Fruit fly (Drosophila melanogaster) whole organism, embryonic: Measurements from ENCODE around the gene CG31816.

Source experiments
- Atf6 ChIP-seq: fragments of 200-800 bp; sonication (Bioruptor generic); IDR thresholded peaks from 2 replicates; pipeline ENCODE4 v1.3.6; 2022; ENCODE audit warnings: missing biosample characterization, missing genetic modification characterization
- Awh ChIP-seq: fragments of 200-800 bp; sonication (Bioruptor generic); IDR thresholded peaks from 2 replicates; pipeline ENCODE4, ENCODE4 v1.3.6; 2022; ENCODE audit warnings: missing biosample characterization, missing genetic modification characterization
- B-H1 ChIP-seq: fragments of 200-800 bp; sonication (Bioruptor generic); IDR thresholded peaks from 3 replicates; pipeline ENCODE4 v1.3.6; 2022; ENCODE audit warnings: missing biosample characterization, missing genetic modification characterization
- Bgb ChIP-seq: fragments of 200-800 bp; sonication (Bioruptor generic); IDR thresholded peaks from 2 replicates; pipeline ENCODE4 v1.3.6; 2022; ENCODE audit warnings: missing biosample characterization, missing genetic modification characterization; ENCODE audit not compliant: partially characterized antibody
- CG10565 ChIP-seq: fragments of 200-800 bp; sonication (Bioruptor generic); optimal IDR thresholded peaks from 3 replicates; lab custom pipeline; 2016; ENCODE audit warnings: missing biosample characterization, mild to moderate bottlenecking, missing genetic modification characterization
- CG11504 ChIP-seq: fragments of 200-800 bp; sonication (Bioruptor generic); optimal IDR thresholded peaks from 3 replicates; lab custom pipeline; 2019; ENCODE audit warnings: missing biosample characterization, mild to moderate bottlenecking, missing genetic modification characterization, moderate library complexity
- CG12299 ChIP-seq: fragments of 200-800 bp; sonication (Bioruptor generic); optimal IDR thresholded peaks from 2 replicates; lab custom pipeline; 2018; ENCODE audit warnings: missing biosample characterization, mild to moderate bottlenecking, missing genetic modification characterization
- CG12659 ChIP-seq: fragments of 200-800 bp; sonication (Bioruptor generic); optimal IDR thresholded peaks from 3 replicates; lab custom pipeline; 2017; ENCODE audit warnings: mild to moderate bottlenecking, missing biosample characterization, missing genetic modification reagents, missing genetic modification characterization
- CG13424 ChIP-seq: fragments of 200-800 bp; sonication (Bioruptor generic); optimal IDR thresholded peaks from 2 replicates; lab custom pipeline; 2019; ENCODE audit warnings: missing biosample characterization, mild to moderate bottlenecking, missing genetic modification characterization, moderate library complexity
- CG13894 ChIP-seq: fragments of 200-800 bp; sonication (Bioruptor generic); optimal IDR thresholded peaks from 3 replicates; lab custom pipeline; 2018; ENCODE audit warnings: missing biosample characterization, mild to moderate bottlenecking, missing genetic modification characterization, moderate library complexity
- CG15011 ChIP-seq: fragments of 200-800 bp; sonication (Bioruptor generic); optimal IDR thresholded peaks from 3 replicates; lab custom pipeline; 2018; ENCODE audit warnings: missing biosample characterization, mild to moderate bottlenecking, missing genetic modification characterization
- CG15696 ChIP-seq: fragments of 200-800 bp; sonication (Bioruptor generic); optimal IDR thresholded peaks from 2 replicates; lab custom pipeline; 2019; ENCODE audit warnings: missing biosample characterization, mild to moderate bottlenecking, missing genetic modification characterization, moderate library complexity
- CG16779 ChIP-seq: fragments of 200-800 bp; sonication (Bioruptor generic); IDR thresholded peaks from 2 replicates; pipeline ENCODE4 v1.3.6; 2022; ENCODE audit warnings: missing biosample characterization, missing genetic modification characterization
- CG18262 ChIP-seq: fragments of 200-800 bp; optimal IDR thresholded peaks from 3 replicates; lab custom pipeline; 2019; ENCODE audit warnings: missing biosample characterization, mild to moderate bottlenecking, missing genetic modification characterization, moderate library complexity
- CG18619 ChIP-seq: fragments of 200-800 bp; sonication (Bioruptor generic); optimal IDR thresholded peaks from 3 replicates; lab custom pipeline; 2017; ENCODE audit warnings: missing biosample characterization, mild to moderate bottlenecking, missing genetic modification characterization
- CG30403 ChIP-seq: fragments of 200-800 bp; sonication (Bioruptor generic); optimal IDR thresholded peaks from 3 replicates; lab custom pipeline; 2016; ENCODE audit warnings: missing biosample characterization, missing genetic modification characterization
- CG34422 ChIP-seq: fragments of 200-800 bp; sonication (Bioruptor generic); IDR thresholded peaks from 3 replicates; pipeline ENCODE4 v1.3.6; 2022; ENCODE audit warnings: missing biosample characterization, missing genetic modification characterization
- CG3847 ChIP-seq: fragments of 200-800 bp; sonication (Bioruptor generic); IDR thresholded peaks from 2 replicates; pipeline ENCODE4 v1.3.6; 2022; ENCODE audit warnings: missing biosample characterization, missing genetic modification characterization
- CG5245 ChIP-seq: fragments of 200-800 bp; sonication (Bioruptor generic); optimal IDR thresholded peaks from 3 replicates; lab custom pipeline; 2016; ENCODE audit warnings: missing biosample characterization, missing genetic modification characterization
- CG6765 ChIP-seq: fragments of 200-800 bp; sonication (Bioruptor generic); optimal IDR thresholded peaks from 3 replicates; lab custom pipeline; 2017; ENCODE audit warnings: missing biosample characterization, mild to moderate bottlenecking, missing genetic modification characterization
- CG6813 ChIP-seq: fragments of 200-800 bp; sonication (Bioruptor generic); optimal IDR thresholded peaks from 2 replicates; lab custom pipeline; 2017; ENCODE audit warnings: missing biosample characterization, missing genetic modification characterization, mild to moderate bottlenecking, moderate library complexity, missing genetic modification reagents
- CG7357 ChIP-seq: fragments of 200-800 bp; sonication (Bioruptor generic); IDR thresholded peaks from 3 replicates; pipeline ENCODE4 v1.3.6; 2022; ENCODE audit warnings: missing biosample characterization, missing genetic modification characterization
- CG7556 ChIP-seq: fragments of 200-800 bp; sonication (Bioruptor generic); optimal IDR thresholded peaks from 2 replicates; lab custom pipeline; 2017; ENCODE audit warnings: missing biosample characterization, mild to moderate bottlenecking, missing genetic modification characterization
- CG8924 ChIP-seq: fragments of 200-800 bp; optimal IDR thresholded peaks from 3 replicates; lab custom pipeline; 2019; ENCODE audit warnings: missing biosample characterization, mild to moderate bottlenecking, missing genetic modification characterization, moderate library complexity
- CG9727 ChIP-seq: fragments of 200-800 bp; sonication (Bioruptor generic); optimal IDR thresholded peaks from 3 replicates; lab custom pipeline; 2017; ENCODE audit warnings: missing biosample characterization, mild to moderate bottlenecking, missing genetic modification characterization
- E2f2 ChIP-seq: fragments of 200-800 bp; sonication (Bioruptor generic); IDR thresholded peaks from 2 replicates; pipeline ENCODE4 v1.3.6; 2022; ENCODE audit warnings: missing biosample characterization, missing genetic modification characterization
- ERR ChIP-seq: fragments of 200-800 bp; sonication (Bioruptor generic); optimal IDR thresholded peaks from 2 replicates; lab custom pipeline; 2016; ENCODE audit warnings: missing biosample characterization, missing genetic modification characterization
- Fer1 ChIP-seq: fragments of 200-800 bp; sonication (Bioruptor generic); optimal IDR thresholded peaks from 2 replicates; lab custom pipeline; 2017; ENCODE audit warnings: missing biosample characterization, mild to moderate bottlenecking, missing genetic modification characterization
- H2.0 ChIP-seq: fragments of 200-800 bp; sonication (Bioruptor generic); IDR thresholded peaks from 2 replicates; pipeline ENCODE4 v1.3.6; 2022; ENCODE audit warnings: missing biosample characterization, missing genetic modification characterization
- HLH3B ChIP-seq: fragments of 200-800 bp; sonication (Bioruptor generic); IDR thresholded peaks from 2 replicates; pipeline ENCODE4 v1.3.6; 2022; ENCODE audit warnings: missing biosample characterization, missing genetic modification characterization
- Hmx ChIP-seq: fragments of 200-800 bp; sonication (Bioruptor generic); optimal IDR thresholded peaks from 2 replicates; lab custom pipeline; 2016; ENCODE audit warnings: missing biosample characterization, missing genetic modification characterization
- Hr51 ChIP-seq, 2 experiments: fragments of 200-800 bp; sonication (Bioruptor generic); optimal IDR thresholded peaks; 2 replicates in 1 of 2; 3 replicates in 1 of 2; lab custom pipeline; 2016 to 2018; ENCODE audit warnings: missing biosample characterization in 2 of 2, missing genetic modification characterization in 2 of 2, mild to moderate bottlenecking in 1 of 2, moderate library complexity in 1 of 2
- MBD-R2 ChIP-seq: fragments of 200-800 bp; sonication (Bioruptor generic); IDR thresholded peaks from 2 replicates; pipeline ENCODE4 v1.3.6; 2022; ENCODE audit warnings: missing biosample characterization, missing genetic modification characterization
- Mrtf ChIP-seq: fragments of 200-800 bp; sonication (Bioruptor generic); IDR thresholded peaks from 3 replicates; pipeline ENCODE4 v1.3.6; 2022; ENCODE audit warnings: missing biosample characterization, missing genetic modification characterization
- Myb ChIP-seq: fragments of 200-800 bp; sonication (Bioruptor generic); optimal IDR thresholded peaks from 2 replicates; lab custom pipeline; 2016; ENCODE audit warnings: missing biosample characterization, missing genetic modification characterization
- NC2α ChIP-seq: fragments of 200-800 bp; sonication (Bioruptor generic); optimal IDR thresholded peaks from 2 replicates; lab custom pipeline; 2016; ENCODE audit warnings: missing biosample characterization, missing genetic modification characterization
- Oli ChIP-seq: fragments of 200-800 bp; sonication (Bioruptor generic); optimal IDR thresholded peaks from 2 replicates; lab custom pipeline; 2018; ENCODE audit warnings: missing biosample characterization, mild to moderate bottlenecking, missing genetic modification characterization, moderate library complexity
- Pdp1 ChIP-seq, 2 experiments: fragments of 200-800 bp; sonication (Bioruptor generic); optimal IDR thresholded peaks; 3 replicates each; lab custom pipeline; 2016; ENCODE audit warnings: missing biosample characterization in 2 of 2, missing genetic modification characterization in 2 of 2, mild to moderate bottlenecking in 1 of 2, moderate library complexity in 1 of 2
- Scr ChIP-seq: fragments of 200-800 bp; sonication (Bioruptor generic); IDR thresholded peaks from 2 replicates; pipeline ENCODE4 v1.3.6; 2022; ENCODE audit warnings: missing biosample characterization, missing genetic modification characterization; ENCODE audit not compliant: partially characterized antibody
- bab2 ChIP-seq: fragments of 200-800 bp; sonication (Bioruptor generic); optimal IDR thresholded peaks from 2 replicates; lab custom pipeline; 2016; ENCODE audit warnings: missing biosample characterization, missing genetic modification characterization
- danr ChIP-seq: fragments of 200-800 bp; sonication (Bioruptor generic); IDR thresholded peaks from 2 replicates; pipeline ENCODE4 v1.3.6; 2022; ENCODE audit warnings: missing biosample characterization, missing genetic modification characterization
- dati ChIP-seq: fragments of 200-800 bp; sonication (Bioruptor generic); IDR thresholded peaks from 2 replicates; pipeline ENCODE4 v1.3.6; 2022; ENCODE audit warnings: missing biosample characterization, missing genetic modification characterization
- dysf ChIP-seq: fragments of 200-800 bp; sonication (Bioruptor generic); IDR thresholded peaks from 3 replicates; pipeline ENCODE4 v1.3.6; 2022; ENCODE audit warnings: missing biosample characterization, missing genetic modification characterization
- fru ChIP-seq: fragments of >200 bp; optimal IDR thresholded peaks from 2 replicates; lab custom pipeline; 2017
- ken ChIP-seq: fragments of 200-800 bp; sonication (Bioruptor generic); IDR thresholded peaks from 3 replicates; pipeline ENCODE4 v1.3.6; 2022; ENCODE audit warnings: missing biosample characterization, missing genetic modification characterization
- lilli ChIP-seq: fragments of 200-800 bp; sonication (Bioruptor generic); optimal IDR thresholded peaks from 3 replicates; lab custom pipeline; 2016; ENCODE audit warnings: missing biosample characterization, missing genetic modification characterization
- nom ChIP-seq: fragments of 200-800 bp; sonication (Bioruptor generic); optimal IDR thresholded peaks from 2 replicates; lab custom pipeline; 2017; ENCODE audit warnings: missing biosample characterization, missing genetic modification characterization, mild to moderate bottlenecking, moderate library complexity, missing genetic modification reagents
- pros ChIP-seq: fragments of 200-800 bp; sonication (Bioruptor generic); optimal IDR thresholded peaks from 3 replicates; lab custom pipeline; 2019; ENCODE audit warnings: missing biosample characterization, mild to moderate bottlenecking, missing genetic modification characterization, moderate library complexity
- sens ChIP-seq: fragments of 200-800 bp; sonication (Bioruptor generic); peaks from one replicate; lab custom pipeline; 2016; ENCODE audit warnings: missing biosample characterization, missing genetic modification characterization

CG31816 gene

dm6 chr2L:16541733-16542132 lies 613 bp upstream of the CG31816 start (continued):
- TF ChIP-seq ken (GFP tag; lab: Robert Waterston, UW) = 0 out of 3 replicates have a peak, but pooled peaks have one; percentile 31
- TF ChIP-seq CG12659 (GFP tag; lab: Kevin White, UChicago) = peak; percentile 38
- TF ChIP-seq CG6813 (GFP tag; lab: Kevin White, UChicago) = peak; percentile 50
- TF ChIP-seq Atf6 (GFP tag; lab: Robert Waterston, UW) = 0 out of 2 replicates have a peak, but pooled peaks have one; percentile 32
- no peak for TF ChIP-seq pros (GFP tag; lab: Kevin White, UChicago)
- peak; percentile 28 for TF ChIP-seq CG6765 (GFP tag; lab: Kevin White, UChicago)
- peak; percentile 31; the same call in 1 of the 2 replicates for TF ChIP-seq HLH3B (GFP tag; lab: Robert Waterston, UW)
- TF ChIP-seq Oli (tag; lab: Kevin White, UChicago) = peak; percentile 12
- peak in 1 of 2 experiments; percentile 11 for TF ChIP-seq Pdp1 (GFP tag; optimal IDR thresholded peaks at IDR 0.05; lab: Kevin White, UChicago)
- TF ChIP-seq CG12299 (tag; lab: Kevin White, UChicago) = peak; percentile 11
- 0 out of 2 replicates have a peak, but pooled peaks have one; percentile 21 for TF ChIP-seq CG3847 (GFP tag; lab: Robert Waterston, UW)
- peak; percentile 40 for TF ChIP-seq CG9727 (GFP tag; lab: Kevin White, UChicago)
- TF ChIP-seq H2.0 (GFP tag; lab: Robert Waterston, UW) = 0 out of 2 replicates have a peak, but pooled peaks have one; percentile 24
- TF ChIP-seq Hr51 (GFP tag; optimal IDR thresholded peaks at IDR 0.05; lab: Kevin White, UChicago) = peak in 1 of 2 experiments; percentile 4
- peak; percentile 16; the same call in 1 of the 2 replicates for TF ChIP-seq E2f2 (GFP tag; lab: Robert Waterston, UW)
- no peak for TF ChIP-seq Hmx (GFP tag; lab: Kevin White, UChicago)
- TF ChIP-seq Bgb = no peak
- TF ChIP-seq Awh = 0 out of 2 replicates have a peak, but pooled peaks have one; percentile 44
- TF ChIP-seq CG11504 (tag; lab: Kevin White, UChicago) = peak; percentile 26
- TF ChIP-seq CG5245 (GFP tag; lab: Kevin White, UChicago) = no peak
- TF ChIP-seq Mrtf = peak; percentile 32; the same call in 1 of the 3 replicates
- TF ChIP-seq sens (GFP tag; lab: Kevin White, UChicago) = peak; percentile 80
- peak; percentile 12 for TF ChIP-seq CG15696
- peak; percentile 28 for TF ChIP-seq CG7556 (GFP tag; lab: Kevin White, UChicago)

DNA sequence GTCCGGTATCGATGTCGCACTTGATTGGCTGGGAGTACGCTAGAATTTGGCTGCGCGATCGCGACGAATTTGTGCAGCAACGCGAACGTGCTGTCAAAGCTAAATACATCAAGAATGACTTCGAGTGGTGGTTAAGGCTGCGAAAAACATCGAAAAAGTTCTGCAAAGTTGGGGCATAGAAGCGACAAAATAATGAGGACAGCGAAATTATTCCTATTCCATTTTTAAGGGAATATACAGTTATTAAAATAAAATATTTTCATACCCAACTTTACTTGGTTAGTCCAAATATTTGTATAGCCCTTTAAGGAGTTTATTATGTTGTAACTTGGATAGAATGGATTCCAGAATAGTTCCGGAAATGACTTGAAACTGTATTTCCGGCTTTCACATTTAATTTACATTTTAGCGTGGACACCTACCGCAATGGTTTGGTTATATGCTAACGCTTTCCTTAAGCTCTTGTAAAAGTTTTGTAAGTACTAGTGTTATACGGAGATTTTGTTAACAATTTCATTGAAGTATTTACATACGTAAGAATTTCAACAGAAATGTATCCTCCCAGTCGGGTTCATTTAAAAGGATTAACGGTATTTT lies 749 bp downstream of the CG31816 start:
- TF ChIP-seq Myb (GFP tag; lab: Kevin White, UChicago) (peak; percentile 62), Fer1 (peak; percentile 94), dati (GFP tag; lab: Robert Waterston, UW) (peak; percentile 57; the same call in 1 of the 2 replicates), CG34422 (GFP tag; lab: Robert Waterston, UW) (peak; percentile 72; the same call in 1 of the 3 replicates), bab2 (GFP tag; lab: Kevin White, UChicago) (peak; percentile 25), Scr (no peak), CG18619 (GFP tag; lab: Kevin White, UChicago) (peak; percentile 89), CG15011 (peak; percentile 72), dysf (GFP tag; lab: Robert Waterston, UW) (peak; percentile 61; the same call in 2 of the 3 replicates), fru (no peak), MBD-R2 (GFP tag; lab: Robert Waterston, UW) (no peak; the same call in 1 of the 2 replicates), danr (GFP tag; lab: Robert Waterston, UW) (no peak; the same call in 1 of the 2 replicates), ERR (GFP tag; lab: Kevin White, UChicago) (no peak), CG10565 (GFP tag; lab: Kevin White, UChicago) (no peak), CG7357 (no peak), CG8924 (tag; lab: Kevin White, UChicago) (peak; percentile 51), CG18262 (tag; lab: Kevin White, UChicago) (peak; percentile 62), CG30403 (GFP tag; lab: Kevin White, UChicago) (peak; percentile 69), CG13894 (tag; lab: Kevin White, UChicago) (peak; percentile 71), B-H1 (GFP tag; lab: Robert Waterston, UW) (peak; percentile 23; the same call in 1 of the 3 replicates), nom (GFP tag; lab: Kevin White, UChicago) (peak; percentile 67), lilli (peak; percentile 49), CG16779 (no peak), NC2α (GFP tag; lab: Kevin White, UChicago) (peak; percentile 44), CG13424 (tag; lab: Kevin White, UChicago) (peak; percentile 60)
